Worm (Caenorhabditis elegans) whole organism, midembryonic: ENCODE measurements around the gene Y54F10AM.8.
A peak's percentile ranks its signal among the peaks of the same experiment; 100 is the strongest.
"Not testable (repeated sequence)": the region's sequence is repeated elsewhere in the genome, so short reads cannot be mapped to it uniquely, and the experiment has no call there.

Experiments
- T22C8.4 ChIP-seq: fragments of 200-800 bp; sonication (Bioruptor generic); IDR thresholded peaks from 2 replicates; pipeline ENCODE4 v1.3.6; 2022; ENCODE audit warnings: missing genetic modification characterization, missing compliant biosample characterization
- cog-1 ChIP-seq: sonication (generic microtip); optimal IDR thresholded peaks from 2 replicates; lab custom pipeline; 2016; ENCODE audit warnings: missing genetic modification characterization, missing compliant biosample characterization
- flt-1 ChIP-seq: fragments of 200-800 bp; sonication (Bioruptor generic); IDR thresholded peaks from 2 replicates; pipeline ENCODE4 v1.3.6; 2022; ENCODE audit warnings: missing genetic modification characterization, missing compliant biosample characterization
- klf-2 ChIP-seq: fragments of 200-800 bp; sonication (Bioruptor generic); conservative IDR thresholded peaks from 2 replicates; pipeline ENCODE4 v1.3.6; 2022; ENCODE audit warnings: missing genetic modification reagents, missing genetic modification characterization, missing compliant biosample characterization
- med-1 ChIP-seq: sonication (generic microtip); optimal IDR thresholded peaks from 2 replicates; lab custom pipeline; 2017; ENCODE audit warnings: missing genetic modification characterization, mild to moderate bottlenecking, missing compliant biosample characterization, antibody characterized with exemption, missing genetic modification reagents; ENCODE audit not compliant: insufficient read depth
- ref-1 ChIP-seq: fragments of 200-800 bp; sonication (Bioruptor generic); conservative IDR thresholded peaks from 2 replicates; pipeline ENCODE4 v1.3.6; 2022; ENCODE audit warnings: missing genetic modification reagents, missing genetic modification characterization, missing compliant biosample characterization
- tab-1 ChIP-seq: fragments of 200-800 bp; sonication (Bioruptor generic); IDR thresholded peaks from 2 replicates; pipeline ENCODE4 v1.3.6; 2022; ENCODE audit warnings: missing genetic modification characterization, missing compliant biosample characterization
- ztf-23 ChIP-seq: fragments of 200-800 bp; sonication (Bioruptor generic); IDR thresholded peaks from 2 replicates; pipeline ENCODE4 v1.3.6; 2022; ENCODE audit warnings: missing genetic modification reagents, missing genetic modification characterization, missing compliant biosample characterization
- ztf-29 ChIP-seq: fragments of 200-800 bp; sonication (Bioruptor generic); IDR thresholded peaks from 2 replicates; pipeline ENCODE4 v1.3.6; 2022; ENCODE audit warnings: missing genetic modification reagents, missing genetic modification characterization, missing compliant biosample characterization

Gene Y54F10AM.8

ce11 chrIII:2487046-2487760 lies 20.6 kb downstream of the Y54F10AM.8 start, which contains the start of gene Y54F10AL.1:
Gene Y54F10AL.1, plus strand, starts transcription at chrIII:2487710.
- no peak for TF ChIP-seq med-1
- no peak for TF ChIP-seq flt-1 (GFP tag; lab: Robert Waterston, UW)
- TF ChIP-seq klf-2: no peak
- no peak for TF ChIP-seq cog-1 (tag; lab: Kevin White, UChicago)
- no peak for TF ChIP-seq ztf-29 (GFP tag; lab: Robert Waterston, UW)
- no peak for TF ChIP-seq tab-1 (GFP tag; lab: Robert Waterston, UW)
- no peak for TF ChIP-seq ztf-23
- no peak for TF ChIP-seq ref-1
- no peak for TF ChIP-seq T22C8.4 (GFP tag; lab: Robert Waterston, UW)

ce11 chrIII:2482754-2483153 lies 25.0 kb downstream of the Y54F10AM.8 start:
- TF ChIP-seq cog-1 (tag; lab: Kevin White, UChicago): no peak
- no peak for TF ChIP-seq ref-1
- TF ChIP-seq T22C8.4 (GFP tag; lab: Robert Waterston, UW): peak; percentile 73
- TF ChIP-seq ztf-29 (GFP tag; lab: Robert Waterston, UW): no peak
- TF ChIP-seq klf-2: no peak

ce11 chrIII:2482171-2482570 lies 25.6 kb downstream of the Y54F10AM.8 start:
- TF ChIP-seq flt-1 (GFP tag; lab: Robert Waterston, UW) (no peak), tab-1 (GFP tag; lab: Robert Waterston, UW) (no peak), cog-1 (tag; lab: Kevin White, UChicago) (no peak), ref-1 (no peak), ztf-29 (GFP tag; lab: Robert Waterston, UW) (no peak), med-1 (no peak), ztf-23 (no peak), klf-2 (no peak), T22C8.4 (GFP tag; lab: Robert Waterston, UW) (no peak)

- TF ChIP-seq cog-1 (tag; lab: Kevin White, UChicago): no peak
- peak; percentile 70 for TF ChIP-seq T22C8.4 (GFP tag; lab: Robert Waterston, UW)
Measured at ce11 chrIII:2478605-2479004, 29.2 kb downstream of the Y54F10AM.8 start.

- TF ChIP-seq ztf-23: no peak
- TF ChIP-seq tab-1 (GFP tag; lab: Robert Waterston, UW): no peak
- TF ChIP-seq flt-1 (GFP tag; lab: Robert Waterston, UW): no peak
- no peak for TF ChIP-seq T22C8.4 (GFP tag; lab: Robert Waterston, UW)
- TF ChIP-seq ref-1: no peak
- no peak for TF ChIP-seq med-1
- no peak for TF ChIP-seq ztf-29 (GFP tag; lab: Robert Waterston, UW)
- no peak for TF ChIP-seq klf-2
- TF ChIP-seq cog-1 (tag; lab: Kevin White, UChicago): no peak
Measured at ce11 chrIII:2477303-2477702, 30.5 kb downstream of the Y54F10AM.8 start.

- no peak for TF ChIP-seq ref-1
- TF ChIP-seq cog-1 (tag; lab: Kevin White, UChicago): no peak
- no peak for TF ChIP-seq tab-1 (GFP tag; lab: Robert Waterston, UW)
- TF ChIP-seq klf-2: no peak
- TF ChIP-seq ztf-29 (GFP tag; lab: Robert Waterston, UW): no peak
- no peak for TF ChIP-seq T22C8.4 (GFP tag; lab: Robert Waterston, UW)
- no peak for TF ChIP-seq ztf-23
- TF ChIP-seq med-1: no peak
Measured at ce11 chrIII:2474781-2475180, 33.0 kb downstream of the Y54F10AM.8 start.

ce11 chrIII:2473554-2473953 lies 34.2 kb downstream of the Y54F10AM.8 start, which contains the start of gene smg-6:
Gene smg-6, plus strand, starts transcription at chrIII:2473854.
- no peak for TF ChIP-seq ref-1
- no peak for TF ChIP-seq med-1
- TF ChIP-seq flt-1 (GFP tag; lab: Robert Waterston, UW): no peak
- no peak for TF ChIP-seq cog-1 (tag; lab: Kevin White, UChicago)
- TF ChIP-seq ztf-23: no peak
- TF ChIP-seq tab-1 (GFP tag; lab: Robert Waterston, UW): no peak
- TF ChIP-seq ztf-29 (GFP tag; lab: Robert Waterston, UW): no peak
- TF ChIP-seq klf-2: no peak
- TF ChIP-seq T22C8.4 (GFP tag; lab: Robert Waterston, UW): no peak

ce11 chrIII:2471855-2472254 lies 35.9 kb downstream of the Y54F10AM.8 start:
- no peak for TF ChIP-seq ztf-29 (GFP tag; lab: Robert Waterston, UW)
- TF ChIP-seq flt-1 (GFP tag; lab: Robert Waterston, UW): peak; percentile 78
- 0 out of 2 replicates have a peak, but pooled peaks have one; percentile 20 for TF ChIP-seq ztf-23

- no peak for TF ChIP-seq klf-2
- no peak for TF ChIP-seq ztf-29 (GFP tag; lab: Robert Waterston, UW)
- TF ChIP-seq flt-1 (GFP tag; lab: Robert Waterston, UW): no peak
- no peak for TF ChIP-seq med-1
- no peak for TF ChIP-seq T22C8.4 (GFP tag; lab: Robert Waterston, UW)
- TF ChIP-seq cog-1 (tag; lab: Kevin White, UChicago): no peak
- no peak for TF ChIP-seq ref-1
- no peak for TF ChIP-seq tab-1 (GFP tag; lab: Robert Waterston, UW)
- TF ChIP-seq ztf-23: no peak
Measured at ce11 chrIII:2468202-2468601, 39.6 kb downstream of the Y54F10AM.8 start, which contains the start of the genes E02H9.9 and E02H9.1. Gene E02H9.9, minus strand, starts transcription at chrIII:2468302. Gene E02H9.1, plus strand, starts transcription at chrIII:2468486.

ce11 chrIII:2458742-2459141 lies 49.0 kb downstream of the Y54F10AM.8 start, which contains the start of gene E02H9.3:
Gene E02H9.3, plus strand, starts transcription at chrIII:2459042.
- not testable (repeated sequence) for TF ChIP-seq T22C8.4 (GFP tag; lab: Robert Waterston, UW); med-1; ref-1
